Fruit fly (Drosophila melanogaster): ENCODE measurements around the gene Cph.
A peak's percentile ranks its signal among the peaks of the same experiment; 100 is the strongest.

The Cph gene

DNA sequence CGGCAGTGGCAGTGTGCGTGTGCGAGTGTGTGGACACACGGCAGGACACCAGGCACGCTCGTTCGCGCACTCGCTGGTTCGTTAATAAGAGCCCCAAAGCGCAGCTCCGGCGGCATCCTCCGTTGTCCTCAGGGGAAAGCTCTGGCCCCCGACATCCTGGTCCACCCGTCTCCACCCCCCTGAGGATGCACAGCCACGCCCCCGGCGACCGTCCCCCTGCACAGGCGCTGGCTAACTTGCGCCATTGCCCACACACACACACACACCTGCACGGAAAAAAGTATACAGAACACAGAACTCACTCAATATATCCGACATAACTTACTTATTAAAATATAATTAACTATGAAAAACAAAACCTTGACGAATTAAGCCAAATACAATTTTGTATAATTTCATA, 108.5 kb downstream of the Cph start:
- TF ChIP-seq CG12605 (GFP tag; IDR thresholded peaks at IDR 0.05): no peak

DNA sequence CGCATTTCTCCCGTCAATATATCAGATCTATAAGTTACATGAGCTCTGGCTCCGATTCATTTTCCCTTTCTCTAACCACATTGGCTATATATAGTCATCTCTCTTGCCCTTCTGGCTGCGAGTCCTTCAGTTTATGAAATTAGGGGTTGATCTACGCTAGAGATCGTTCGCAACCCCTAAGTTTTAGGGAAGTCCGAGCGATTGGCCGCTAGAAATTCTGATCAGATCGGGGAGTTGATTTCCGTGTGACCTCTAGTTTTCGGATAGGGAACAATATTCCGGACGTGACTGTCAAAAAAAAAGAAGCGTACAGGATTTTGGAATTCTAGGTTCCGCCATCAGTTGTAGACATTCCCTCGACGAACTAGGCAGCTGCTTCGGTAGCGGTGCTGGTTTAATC, 114.9 kb downstream of the Cph start:
- TF ChIP-seq rn (GFP tag; IDR thresholded peaks at IDR 0.05) (no peak), CG32121 (GFP tag; IDR thresholded peaks at IDR 0.05) (no peak)

DNA sequence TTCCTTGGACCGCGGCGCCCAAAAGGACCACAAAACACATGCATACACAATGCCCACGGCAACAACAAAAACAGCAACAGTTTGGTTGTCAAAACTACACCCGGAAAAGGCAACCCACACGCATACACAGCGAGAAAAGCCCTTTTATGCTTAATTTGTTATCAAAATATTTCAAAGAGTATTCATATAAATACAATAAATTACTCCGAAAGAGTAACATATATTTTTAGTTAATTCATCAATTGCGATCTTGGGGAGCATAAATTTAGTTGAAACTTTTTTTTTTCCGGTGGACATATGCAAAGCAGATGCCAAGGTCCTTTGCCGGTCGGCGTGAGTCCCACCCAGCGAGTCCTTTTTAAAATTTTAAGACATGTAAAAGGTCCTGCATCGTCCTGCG, 117.6 kb downstream of the Cph start:
- TF ChIP-seq CG17806 (tag; optimal IDR thresholded peaks at IDR 0.05) (no peak), CG8159 (tag; optimal IDR thresholded peaks at IDR 0.05) (no peak), gl (tag; optimal IDR thresholded peaks at IDR 0.05) (no peak), CG14655 (GFP tag; optimal IDR thresholded peaks at IDR 0.05) (no peak), CG12605 (GFP tag; IDR thresholded peaks at IDR 0.05) (no peak), CG13204 (GFP tag; optimal IDR thresholded peaks at IDR 0.05) (no peak)

DNA sequence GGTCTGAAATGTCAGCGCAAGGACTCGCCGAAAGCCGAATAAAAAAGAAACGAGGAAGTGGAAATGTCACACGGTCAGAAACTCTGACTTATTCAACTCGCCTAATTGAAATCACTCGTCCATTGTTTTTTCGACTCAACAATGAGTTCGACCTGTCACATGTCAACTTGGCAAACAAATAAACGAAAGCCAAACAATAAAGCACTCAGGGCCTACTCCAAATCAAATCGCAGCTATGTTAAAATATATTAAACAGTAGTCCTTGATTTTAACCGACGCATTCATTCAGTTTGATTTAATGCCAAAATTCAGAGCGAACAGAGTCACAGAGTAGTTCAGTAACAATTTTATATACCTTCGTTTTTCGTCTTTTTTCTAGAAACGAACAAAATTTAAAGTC, 129.1 kb downstream of the Cph start, which contains the start of gene CG1958:
Gene CG1958 (plus strand): TSS at position 301 of the 400 bp plus-strand sequence.
- no peak for TF ChIP-seq CG8159 (tag; optimal IDR thresholded peaks at IDR 0.05)
- no peak for TF ChIP-seq CG34367 (tag; optimal IDR thresholded peaks at IDR 0.05)
- TF ChIP-seq CG14655 (GFP tag; optimal IDR thresholded peaks at IDR 0.05): no peak
- TF ChIP-seq CG13204 (GFP tag; optimal IDR thresholded peaks at IDR 0.05): no peak
- TF ChIP-seq CG12605 (GFP tag; IDR thresholded peaks at IDR 0.05): no peak
- no peak for TF ChIP-seq Ets98B (GFP tag; IDR thresholded peaks at IDR 0.05)
- TF ChIP-seq CG15710 (tag; optimal IDR thresholded peaks at IDR 0.05): no peak
- TF ChIP-seq Pif1A (GFP tag; optimal IDR thresholded peaks at IDR 0.05): no peak
- no peak for TF ChIP-seq CG8301 (tag; optimal IDR thresholded peaks at IDR 0.05)

DNA sequence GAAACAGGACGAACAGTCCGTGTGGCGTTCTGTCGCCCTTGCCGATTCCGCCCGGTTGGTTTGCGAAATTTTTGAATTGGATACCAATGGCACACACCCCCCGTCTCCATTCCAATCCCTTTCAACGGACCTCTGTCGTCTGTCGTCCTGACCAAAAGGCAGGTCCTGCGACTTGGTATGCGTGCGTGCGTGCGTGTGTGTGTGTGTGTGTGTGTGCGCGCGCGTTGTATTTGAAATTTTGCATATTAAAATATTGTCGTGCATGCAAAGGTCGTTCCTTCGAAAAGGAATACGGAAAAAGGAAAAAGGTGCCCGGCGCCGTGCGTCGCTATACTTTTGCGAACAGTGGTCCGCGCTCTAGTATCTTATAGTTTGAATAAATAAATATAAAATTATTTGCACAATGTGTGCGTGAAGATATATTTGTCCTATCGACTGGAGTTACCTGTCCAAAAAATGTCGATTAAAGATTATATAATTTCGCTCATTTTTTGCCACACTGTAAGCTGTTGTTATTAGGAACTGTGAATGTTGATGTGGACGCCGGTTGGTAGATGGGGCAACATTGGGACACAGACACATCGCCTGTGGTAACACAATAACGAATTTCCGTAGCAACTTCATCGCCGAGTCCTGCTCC, 134.0 kb downstream of the Cph start:
- TF ChIP-seq CG34367 (tag; optimal IDR thresholded peaks at IDR 0.05) (no peak), CG14655 (GFP tag; optimal IDR thresholded peaks at IDR 0.05) (no peak), CG15710 (tag; optimal IDR thresholded peaks at IDR 0.05) (no peak), CG13204 (GFP tag; optimal IDR thresholded peaks at IDR 0.05) (no peak), CG17806 (tag; optimal IDR thresholded peaks at IDR 0.05) (no peak), Pif1B (GFP tag; optimal IDR thresholded peaks at IDR 0.05) (no peak), CG10348 (GFP tag; IDR thresholded peaks at IDR 0.05) (no peak), Snoo (tag; optimal IDR thresholded peaks at IDR 0.05) (no peak), CG8159 (tag; optimal IDR thresholded peaks at IDR 0.05) (no peak), CG32121 (GFP tag; IDR thresholded peaks at IDR 0.05) (no peak), gl (tag; optimal IDR thresholded peaks at IDR 0.05) (no peak), CG4496 (GFP tag; IDR thresholded peaks at IDR 0.05) (no peak), CG8301 (tag; optimal IDR thresholded peaks at IDR 0.05) (no peak), fd96Ca (GFP tag; IDR thresholded peaks at IDR 0.05) (no peak)

DNA sequence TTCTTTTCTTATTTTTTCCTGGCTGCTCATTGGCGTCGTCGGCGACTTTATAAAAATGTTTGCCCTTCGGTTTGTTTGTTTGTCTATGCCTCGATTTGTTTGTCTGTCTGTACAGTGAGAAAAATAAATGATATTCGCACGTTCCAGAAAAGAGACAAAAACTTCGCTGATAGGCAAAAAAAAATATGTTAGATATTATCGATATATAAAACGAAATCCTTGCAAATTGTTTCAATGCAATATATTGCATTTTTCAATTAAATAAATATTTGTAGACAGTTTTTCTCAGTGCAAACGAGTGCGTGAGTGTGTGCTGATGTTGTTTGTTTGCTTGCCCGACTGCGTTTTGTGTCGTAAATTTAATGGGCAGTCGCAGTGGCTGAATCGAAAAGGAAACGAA, 139.5 kb downstream of the Cph start:
- TF ChIP-seq CG8159 (tag; optimal IDR thresholded peaks at IDR 0.05) (peak; percentile 1), CG12605 (GFP tag; IDR thresholded peaks at IDR 0.05) (no peak)

DNA sequence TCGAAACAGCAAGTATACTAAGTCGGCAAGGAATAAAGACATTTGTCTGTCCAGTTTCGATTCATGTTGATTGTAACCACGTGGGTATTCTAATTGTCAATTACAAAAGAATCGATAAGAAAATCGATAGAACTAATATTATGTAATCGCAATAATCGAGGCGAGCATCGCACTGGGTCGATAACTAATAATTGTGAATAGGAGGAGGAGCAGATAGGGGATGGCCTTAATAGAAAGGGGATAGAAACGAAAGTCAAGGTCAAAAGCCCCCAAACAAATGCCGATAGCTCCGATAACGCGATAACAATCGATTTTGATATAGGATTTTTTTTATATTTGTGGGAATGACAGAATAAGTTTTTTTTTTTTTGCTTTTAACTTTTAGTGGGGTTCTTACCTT, 147.4 kb downstream of the Cph start:
- TF ChIP-seq Pif1B (GFP tag; optimal IDR thresholded peaks at IDR 0.05) (no peak), D1 (tag; optimal IDR thresholded peaks at IDR 0.05) (no peak), EcR (GFP tag; optimal IDR thresholded peaks at IDR 0.05) (no peak), CG9948 (tag; optimal IDR thresholded peaks at IDR 0.05) (no peak), CG8301 (tag; optimal IDR thresholded peaks at IDR 0.05) (no peak)

DNA sequence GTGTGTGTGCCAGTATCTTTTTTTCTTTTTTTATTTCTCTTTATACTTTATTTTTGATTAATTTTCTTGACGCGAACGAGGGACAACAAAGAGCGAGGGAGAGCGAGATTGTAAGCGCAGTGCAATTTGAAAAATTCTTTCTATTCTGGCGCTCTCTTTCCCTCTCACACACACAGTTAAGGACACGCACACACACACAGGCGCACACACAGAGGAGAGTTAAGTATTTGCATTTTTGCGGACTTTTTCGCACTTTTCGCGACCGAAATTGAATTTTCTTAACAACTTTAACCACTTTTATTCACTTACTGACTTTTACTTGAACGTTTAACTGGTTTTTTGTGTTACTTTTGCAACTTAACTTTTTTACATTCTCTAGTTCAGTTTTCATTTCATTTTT, 147.9 kb downstream of the Cph start:
- no peak for TF ChIP-seq CG15710 (tag; optimal IDR thresholded peaks at IDR 0.05)
- TF ChIP-seq CG12605 (GFP tag; IDR thresholded peaks at IDR 0.05): no peak
- no peak for TF ChIP-seq CG14655 (GFP tag; optimal IDR thresholded peaks at IDR 0.05)
- no peak for TF ChIP-seq fd96Ca (GFP tag; IDR thresholded peaks at IDR 0.05)
- no peak for TF ChIP-seq EcR (GFP tag; optimal IDR thresholded peaks at IDR 0.05)
- TF ChIP-seq gl (tag; optimal IDR thresholded peaks at IDR 0.05): no peak
- no peak for TF ChIP-seq rn (GFP tag; IDR thresholded peaks at IDR 0.05)
- TF ChIP-seq CG34367 (tag; optimal IDR thresholded peaks at IDR 0.05): no peak

Measured in whole organism, pupa.